Worm (Caenorhabditis elegans) whole organism, late embryonic: ENCODE data around the gene pph-6.

ENCODE experiments used
- C38D4.7 ChIP-seq: fragments of 200-800 bp; sonication (Bioruptor generic); optimal IDR thresholded peaks from 2 replicates; lab custom pipeline; 2018; ENCODE audit warnings: mild to moderate bottlenecking, missing genetic modification characterization, moderate library complexity, missing compliant biosample characterization
- F13H6.1 ChIP-seq: sonication (generic microtip); optimal IDR thresholded peaks from 2 replicates; lab custom pipeline; 2016; ENCODE audit warnings: missing genetic modification characterization, missing compliant biosample characterization
- K09A11.1 ChIP-seq: sonication (generic microtip); optimal IDR thresholded peaks from 2 replicates; lab custom pipeline; 2017; ENCODE audit warnings: antibody characterized with exemption, mild to moderate bottlenecking, missing genetic modification characterization, missing compliant biosample characterization; ENCODE audit not compliant: insufficient read depth
- T23F11.4 ChIP-seq: fragments of 200-800 bp; sonication (Bioruptor generic); optimal IDR thresholded peaks from 2 replicates; lab custom pipeline; 2018; ENCODE audit warnings: mild to moderate bottlenecking, missing genetic modification characterization, missing compliant biosample characterization
- Y22D7AL.16 ChIP-seq: sonication (generic microtip); optimal IDR thresholded peaks from 2 replicates; lab custom pipeline; 2016; ENCODE audit warnings: missing genetic modification characterization, missing compliant biosample characterization
- ama-1 ChIP-seq: fragments of 150-350 bp; optimal IDR thresholded peaks from 2 replicates; lab custom pipeline; 2014
- ceh-14 ChIP-seq: sonication (generic microtip); optimal IDR thresholded peaks from 2 replicates; lab custom pipeline; 2016; ENCODE audit warnings: missing genotype, missing genetic modification characterization, missing compliant biosample characterization
- ceh-19 ChIP-seq: fragments of 200-800 bp; sonication (Bioruptor generic); optimal IDR thresholded peaks from 2 replicates; lab custom pipeline; 2018; ENCODE audit warnings: mild to moderate bottlenecking, missing genetic modification characterization, missing compliant biosample characterization
- ceh-2 ChIP-seq: sonication (generic microtip); optimal IDR thresholded peaks from 2 replicates; lab custom pipeline; 2016; ENCODE audit warnings: missing genotype, missing genetic modification characterization, missing compliant biosample characterization
- ceh-22 ChIP-seq: sonication (generic microtip); optimal IDR thresholded peaks from 2 replicates; lab custom pipeline; 2017; ENCODE audit warnings: missing biosample characterization, missing genetic modification characterization
- ceh-30 ChIP-seq: fragments of 150-350 bp; optimal IDR thresholded peaks from 2 replicates; lab custom pipeline; 2014; ENCODE audit warnings: missing biosample characterization, missing genetic modification characterization
- ceh-34 ChIP-seq: sonication (generic microtip); optimal IDR thresholded peaks from 2 replicates; lab custom pipeline; 2016; ENCODE audit warnings: mild to moderate bottlenecking, missing genetic modification characterization, missing compliant biosample characterization
- ceh-45 ChIP-seq: fragments of 200-800 bp; sonication (Bioruptor generic); IDR thresholded peaks from 2 replicates; pipeline ENCODE4 v1.3.6; 2022; ENCODE audit warnings: missing genetic modification reagents, missing genetic modification characterization, missing compliant biosample characterization
- ceh-48 ChIP-seq: sonication (generic microtip); optimal IDR thresholded peaks from 2 replicates; lab custom pipeline; 2016; ENCODE audit warnings: missing genetic modification characterization, inconsistent platforms, missing compliant biosample characterization
- ceh-6 ChIP-seq: fragments of 200-800 bp; sonication (Bioruptor generic); optimal IDR thresholded peaks from 2 replicates; lab custom pipeline; 2018; ENCODE audit warnings: mild to moderate bottlenecking, missing genetic modification characterization, missing compliant biosample characterization
- dve-1 ChIP-seq: sonication (generic microtip); optimal IDR thresholded peaks from 2 replicates; lab custom pipeline; 2017; ENCODE audit warnings: antibody characterized with exemption, mild to moderate bottlenecking, missing genetic modification characterization, missing compliant biosample characterization
- fax-1 ChIP-seq: sonication (generic microtip); optimal IDR thresholded peaks from 2 replicates; lab custom pipeline; 2016; ENCODE audit warnings: missing genotype, missing genetic modification characterization, missing compliant biosample characterization
- fkh-10 ChIP-seq: fragments of 150-350 bp; optimal IDR thresholded peaks from 2 replicates; lab custom pipeline; 2014; ENCODE audit warnings: missing biosample characterization, missing genetic modification reagents, missing genetic modification characterization
- gmeb-2 ChIP-seq: sonication (generic microtip); optimal IDR thresholded peaks from 2 replicates; lab custom pipeline; 2016; ENCODE audit warnings: missing genetic modification characterization, inconsistent platforms, missing compliant biosample characterization
- hlh-30 ChIP-seq: sonication (generic microtip); optimal IDR thresholded peaks from 2 replicates; lab custom pipeline; 2017; ENCODE audit warnings: antibody characterized with exemption, missing genetic modification characterization, missing compliant biosample characterization; ENCODE audit not compliant: insufficient read depth
- lim-6 ChIP-seq: sonication (generic microtip); optimal IDR thresholded peaks from 2 replicates; lab custom pipeline; 2016; ENCODE audit warnings: missing genetic modification characterization, missing compliant biosample characterization
- lin-11 ChIP-seq: fragments of 200-800 bp; sonication (Bioruptor generic); optimal IDR thresholded peaks from 2 replicates; lab custom pipeline; 2018; ENCODE audit warnings: mild to moderate bottlenecking, missing genetic modification characterization, missing compliant biosample characterization
- madf-2 ChIP-seq: sonication (generic microtip); optimal IDR thresholded peaks from 2 replicates; lab custom pipeline; 2017; ENCODE audit warnings: missing genetic modification characterization, missing compliant biosample characterization
- mec-3 ChIP-seq: sonication (generic microtip); optimal IDR thresholded peaks from 2 replicates; lab custom pipeline; 2016; ENCODE audit warnings: borderline replicate concordance, missing genetic modification characterization, missing compliant biosample characterization
- nfya-1 ChIP-seq: sonication (generic microtip); optimal IDR thresholded peaks from 2 replicates; lab custom pipeline; 2017; ENCODE audit warnings: missing genetic modification characterization, mild to moderate bottlenecking, missing compliant biosample characterization, antibody characterized with exemption, moderate library complexity
- nhr-11 ChIP-seq: fragments of 150-350 bp; optimal IDR thresholded peaks from 2 replicates; lab custom pipeline; 2014; ENCODE audit warnings: missing biosample characterization, missing genetic modification characterization
- nhr-232 ChIP-seq: sonication (generic microtip); optimal IDR thresholded peaks from 2 replicates; lab custom pipeline; 2016; ENCODE audit warnings: missing genetic modification characterization, missing compliant biosample characterization
- odd-2 ChIP-seq: sonication (generic microtip); optimal IDR thresholded peaks from 2 replicates; lab custom pipeline; 2017; ENCODE audit warnings: antibody characterized with exemption, mild to moderate bottlenecking, missing genetic modification characterization, missing compliant biosample characterization
- pag-3 ChIP-seq: sonication (generic microtip); optimal IDR thresholded peaks from 2 replicates; lab custom pipeline; 2016; ENCODE audit warnings: missing compliant biosample characterization, missing genetic modification characterization, borderline replicate concordance
- pha-2 ChIP-seq: sonication (generic microtip); optimal IDR thresholded peaks from 2 replicates; lab custom pipeline; 2017; ENCODE audit warnings: mild to moderate bottlenecking, missing genetic modification characterization, missing compliant biosample characterization
- pqm-1 ChIP-seq: sonication (generic microtip); optimal IDR thresholded peaks from 2 replicates; lab custom pipeline; 2016; ENCODE audit warnings: missing genetic modification characterization, missing compliant biosample characterization
- ref-2 ChIP-seq: sonication (generic microtip); optimal IDR thresholded peaks from 2 replicates; lab custom pipeline; 2016; ENCODE audit warnings: missing genetic modification characterization, missing compliant biosample characterization
- rnt-1 ChIP-seq: sonication (generic microtip); optimal IDR thresholded peaks from 2 replicates; lab custom pipeline; 2016; ENCODE audit warnings: missing genetic modification characterization, missing compliant biosample characterization
- sdc-2 ChIP-seq: sonication (generic microtip); optimal IDR thresholded peaks from 2 replicates; lab custom pipeline; 2016; ENCODE audit warnings: missing genotype, missing genetic modification characterization, missing compliant biosample characterization
- sox-2 ChIP-seq: fragments of 200-800 bp; sonication (Bioruptor generic); IDR thresholded peaks from 2 replicates; pipeline ENCODE4 v1.3.6; 2022; ENCODE audit warnings: missing genetic modification reagents, missing genetic modification characterization, missing compliant biosample characterization
- syd-9 ChIP-seq: sonication (generic microtip); optimal IDR thresholded peaks from 2 replicates; lab custom pipeline; 2016; ENCODE audit warnings: mild to moderate bottlenecking, missing genetic modification characterization, moderate library complexity, missing compliant biosample characterization
- tbx-2 ChIP-seq: sonication (generic microtip); optimal IDR thresholded peaks from 2 replicates; lab custom pipeline; 2016; ENCODE audit warnings: missing genetic modification characterization, missing compliant biosample characterization
- tbx-7 ChIP-seq: sonication (generic microtip); optimal IDR thresholded peaks from 2 replicates; lab custom pipeline; 2016; ENCODE audit warnings: missing genotype, missing genetic modification characterization, missing compliant biosample characterization
- ttx-3 ChIP-seq: sonication (generic microtip); optimal IDR thresholded peaks from 2 replicates; lab custom pipeline; 2016; ENCODE audit warnings: missing genetic modification reagents, missing genetic modification characterization, missing compliant biosample characterization
- unc-42 ChIP-seq: sonication (generic microtip); optimal IDR thresholded peaks from 2 replicates; lab custom pipeline; 2016; ENCODE audit warnings: missing genotype, missing genetic modification characterization, missing compliant biosample characterization
- unc-55 ChIP-seq: sonication (generic microtip); optimal IDR thresholded peaks from 2 replicates; lab custom pipeline; 2017; ENCODE audit warnings: missing biosample characterization, missing genetic modification reagents, missing genetic modification characterization
- unc-86 ChIP-seq: sonication (generic microtip); optimal IDR thresholded peaks from 2 replicates; lab custom pipeline; 2016; ENCODE audit warnings: missing genetic modification characterization, missing compliant biosample characterization
- zip-5 ChIP-seq: sonication (generic microtip); optimal IDR thresholded peaks from 2 replicates; lab custom pipeline; 2016; ENCODE audit warnings: missing genetic modification characterization, missing compliant biosample characterization
- ztf-16 ChIP-seq: sonication (generic microtip); optimal IDR thresholded peaks from 2 replicates; lab custom pipeline; 2017; ENCODE audit warnings: missing genetic modification characterization, missing compliant biosample characterization

The pph-6 gene

ce11 chrIII:3471403-3472053, 10.0 kb downstream of the pph-6 start, which contains the start of gene rsu-1 (continued):
- no peak for TF ChIP-seq odd-2 (tag; lab: Kevin White, UChicago)
- peak; percentile 82 for TF ChIP-seq nfya-1 (tag; lab: Kevin White, UChicago)
- no peak for TF ChIP-seq fax-1 (tag; lab: Kevin White, UChicago)
- TF ChIP-seq unc-86 = no peak
- TF ChIP-seq lim-6 (tag; lab: Kevin White, UChicago) = no peak
- no peak for TF ChIP-seq nhr-232 (tag; lab: Kevin White, UChicago)
- no peak for TF ChIP-seq ceh-30 (tag; lab: Kevin White, UChicago)
- TF ChIP-seq ceh-45 (GFP tag; lab: Robert Waterston, UW) = no peak
- peak; percentile 41 for TF ChIP-seq F13H6.1 (tag; lab: Kevin White, UChicago)
- TF ChIP-seq ceh-22 = no peak
- no peak for TF ChIP-seq lin-11 (tag; lab: Kevin White, UChicago)
- TF ChIP-seq ceh-48 (tag; lab: Kevin White, UChicago) = no peak
- peak; percentile 74 for TF ChIP-seq tbx-2 (tag; lab: Kevin White, UChicago)
- TF ChIP-seq unc-42 (tag; lab: Kevin White, UChicago) = peak; percentile 16
- TF ChIP-seq hlh-30 = no peak
- no peak for TF ChIP-seq pqm-1 (tag; lab: Kevin White, UChicago)
- TF ChIP-seq unc-55 (GFP tag; lab: Kevin White, UChicago) = peak; percentile 78
- TF ChIP-seq sox-2 = no peak
- no peak for TF ChIP-seq T23F11.4 (GFP tag; lab: Kevin White, UChicago)
- peak; percentile 43 for TF ChIP-seq rnt-1 (tag; lab: Kevin White, UChicago)
- no peak for TF ChIP-seq ztf-16
- TF ChIP-seq syd-9 = no peak
- peak; percentile 56 for TF ChIP-seq ceh-34 (tag; lab: Kevin White, UChicago)
- no peak for TF ChIP-seq Y22D7AL.16 (tag; lab: Kevin White, UChicago)
- no peak for TF ChIP-seq ceh-19
- TF ChIP-seq ama-1 (lab: Kevin White, UChicago) = no peak
- TF ChIP-seq dve-1 = no peak
- TF ChIP-seq tbx-7 (tag; lab: Kevin White, UChicago) = no peak
- TF ChIP-seq nhr-11 (tag; lab: Kevin White, UChicago) = no peak
- TF ChIP-seq ceh-14 (tag; lab: Kevin White, UChicago) = no peak
- no peak for TF ChIP-seq pha-2 (tag; lab: Kevin White, UChicago)
- TF ChIP-seq madf-2 = no peak
- TF ChIP-seq mec-3 (tag; lab: Kevin White, UChicago) = no peak
- no peak for TF ChIP-seq pag-3 (tag; lab: Kevin White, UChicago)
- no peak for TF ChIP-seq zip-5
- TF ChIP-seq ref-2 (tag; lab: Kevin White, UChicago) = peak; percentile 71

- TF ChIP-seq ceh-14 (tag; lab: Kevin White, UChicago) (no peak), ttx-3 (no peak), F13H6.1 (tag; lab: Kevin White, UChicago) (no peak), Y22D7AL.16 (tag; lab: Kevin White, UChicago) (no peak)
These were observed 13.5 kb downstream of the pph-6 start for ce11 chrIII:3475014-3475413.

ce11 chrIII:3475497-3475896, 14.0 kb downstream of the pph-6 start, which contains the start of gene C34C12.9:
C34C12.9 (minus strand) TSS chrIII:3475512.
- TF ChIP-seq pha-2 (tag; lab: Kevin White, UChicago) = no peak
- no peak for TF ChIP-seq sdc-2 (tag; lab: Kevin White, UChicago)
- TF ChIP-seq lin-11 (tag; lab: Kevin White, UChicago) = no peak
- TF ChIP-seq C38D4.7 (GFP tag; lab: Kevin White, UChicago) = no peak
- no peak for TF ChIP-seq Y22D7AL.16 (tag; lab: Kevin White, UChicago)
- no peak for TF ChIP-seq ceh-48 (tag; lab: Kevin White, UChicago)
- TF ChIP-seq odd-2 (tag; lab: Kevin White, UChicago) = no peak
- no peak for TF ChIP-seq tbx-2 (tag; lab: Kevin White, UChicago)
- TF ChIP-seq ceh-34 (tag; lab: Kevin White, UChicago) = no peak
- no peak for TF ChIP-seq dve-1
- TF ChIP-seq K09A11.1 (tag; lab: Kevin White, UChicago) = no peak
- no peak for TF ChIP-seq fkh-10 (GFP tag; lab: Kevin White, UChicago)
- no peak for TF ChIP-seq lim-6 (tag; lab: Kevin White, UChicago)
- no peak for TF ChIP-seq ceh-2 (tag; lab: Kevin White, UChicago)
- no peak for TF ChIP-seq gmeb-2 (tag; lab: Kevin White, UChicago)
- no peak for TF ChIP-seq ttx-3
- TF ChIP-seq sox-2 = no peak
- no peak for TF ChIP-seq ceh-6 (GFP tag; lab: Kevin White, UChicago)
- TF ChIP-seq, all 69 proteins: peak for 0
